Worm (Caenorhabditis elegans): ENCODE data around the gene Y32G9A.2.

Gene Y32G9A.2

ce11 chrV:1918030-1918559, at the start of gene Y32G9A.2:
Y32G9A.2 (plus strand) TSS chrV:1918509.
- no peak for TF ChIP-seq tbx-37 (GFP tag; conservative IDR thresholded peaks at IDR 0.05)
- no peak for TF ChIP-seq pes-1 (GFP tag; IDR thresholded peaks at IDR 0.05)
- TF ChIP-seq hmg-4 (GFP tag; optimal IDR thresholded peaks at IDR 0.05) = no peak
- TF ChIP-seq ceh-13 (GFP tag; optimal IDR thresholded peaks at IDR 0.05) = no peak
- no peak for TF ChIP-seq flt-1 (GFP tag; IDR thresholded peaks at IDR 0.05)
- no peak for TF ChIP-seq hmbx-1 (tag; optimal IDR thresholded peaks at IDR 0.05)

DNA sequence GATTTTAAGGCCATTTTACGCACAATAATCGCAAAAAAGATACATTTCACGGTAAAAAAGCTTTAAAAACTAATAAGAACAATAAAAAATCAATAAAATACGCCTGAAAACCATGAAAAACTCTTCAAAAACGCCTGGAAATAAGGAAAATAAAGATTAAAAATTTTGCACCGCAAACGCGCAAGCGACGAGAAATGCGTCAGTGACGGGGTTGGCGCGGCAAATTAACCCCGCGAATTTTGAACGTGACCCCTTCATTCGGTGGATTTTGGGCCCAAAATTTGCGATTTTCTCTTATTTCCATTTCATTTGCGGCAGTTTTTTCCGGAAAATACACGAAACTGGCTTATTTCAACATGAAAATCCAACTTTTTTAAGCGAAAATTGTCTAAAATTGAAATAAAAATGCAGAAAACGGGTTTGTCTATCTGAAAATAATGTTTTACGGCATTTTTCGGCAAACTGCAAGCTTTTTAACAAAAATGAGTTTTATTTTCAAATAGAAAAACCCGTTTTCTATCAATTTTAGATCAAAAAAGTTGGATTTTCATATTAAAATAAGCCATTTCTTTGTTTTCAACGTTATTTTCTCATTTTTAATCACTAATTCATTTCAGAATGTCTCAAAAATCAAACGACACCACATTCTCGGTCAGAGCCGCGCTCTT, 49.6 kb upstream of the Y32G9A.2 start, which contains the start of gene knl-3:
TSS of gene knl-3 (plus strand) at position 618 of the 668 bp plus-strand sequence.
- TF ChIP-seq tra-4 (tag; optimal IDR thresholded peaks at IDR 0.05) = peak; percentile 29
- peak; percentile 51; the same call in 1 of the 2 replicates for TF ChIP-seq tbx-37 (GFP tag; conservative IDR thresholded peaks at IDR 0.05)
- TF ChIP-seq hnd-1 (tag; optimal IDR thresholded peaks at IDR 0.05) = peak; percentile 32
- TF ChIP-seq hmg-4 (GFP tag; optimal IDR thresholded peaks at IDR 0.05) = peak; percentile 51
- no peak for TF ChIP-seq aly-1 (tag; optimal IDR thresholded peaks at IDR 0.05)
- TF ChIP-seq scrt-1 (GFP tag; IDR thresholded peaks at IDR 0.05) = peak; percentile 70; the same call in 1 of the 2 replicates
- TF ChIP-seq ceh-13 (GFP tag; optimal IDR thresholded peaks at IDR 0.05) = no peak
- TF ChIP-seq B0310.2 (tag; optimal IDR thresholded peaks at IDR 0.05) = no peak
- TF ChIP-seq flt-1 (GFP tag; IDR thresholded peaks at IDR 0.05) = peak; percentile 51; the same call in 1 of the 2 replicates
- TF ChIP-seq ceh-36 (tag; optimal IDR thresholded peaks at IDR 0.05) = peak; percentile 80
- TF ChIP-seq pes-1 (GFP tag; IDR thresholded peaks at IDR 0.05) = peak; percentile 79
- TF ChIP-seq sea-1 (GFP tag; conservative IDR thresholded peaks at IDR 0.05) = no peak
- no peak for TF ChIP-seq ama-1 (optimal IDR thresholded peaks at IDR 0.05)
- TF ChIP-seq hmbx-1 (tag; optimal IDR thresholded peaks at IDR 0.05) = peak; percentile 11
- TF ChIP-seq F13C5.2 (tag; optimal IDR thresholded peaks at IDR 0.05) = peak; percentile 80
- no peak for TF ChIP-seq ets-7 (tag; optimal IDR thresholded peaks at IDR 0.05)
- peak; percentile 65; the same call in 1 of the 2 replicates for TF ChIP-seq tbx-11 (GFP tag; IDR thresholded peaks at IDR 0.05)

- TF ChIP-seq sea-1 (GFP tag; conservative IDR thresholded peaks at IDR 0.05) (no peak), scrt-1 (GFP tag; IDR thresholded peaks at IDR 0.05) (no peak), ets-7 (tag; optimal IDR thresholded peaks at IDR 0.05) (no peak), ama-1 (optimal IDR thresholded peaks at IDR 0.05) (no peak), hnd-1 (tag; optimal IDR thresholded peaks at IDR 0.05) (no peak), tra-4 (tag; optimal IDR thresholded peaks at IDR 0.05) (no peak), aly-1 (tag; optimal IDR thresholded peaks at IDR 0.05) (no peak), ceh-13 (GFP tag; optimal IDR thresholded peaks at IDR 0.05) (no peak), tbx-11 (GFP tag; IDR thresholded peaks at IDR 0.05) (no peak), F13C5.2 (tag; optimal IDR thresholded peaks at IDR 0.05) (no peak), tbx-37 (GFP tag; conservative IDR thresholded peaks at IDR 0.05) (no peak), pes-1 (GFP tag; IDR thresholded peaks at IDR 0.05) (no peak), hmbx-1 (tag; optimal IDR thresholded peaks at IDR 0.05) (no peak), flt-1 (GFP tag; IDR thresholded peaks at IDR 0.05) (no peak), B0310.2 (tag; optimal IDR thresholded peaks at IDR 0.05) (no peak), hmg-4 (GFP tag; optimal IDR thresholded peaks at IDR 0.05) (no peak), ceh-36 (tag; optimal IDR thresholded peaks at IDR 0.05) (no peak)
Observed at ce11 chrV:1869682-1870081, 48.6 kb upstream of the Y32G9A.2 start, which contains the start of gene T10B5.3. T10B5.3 (minus strand) TSS chrV:1869782.

DNA sequence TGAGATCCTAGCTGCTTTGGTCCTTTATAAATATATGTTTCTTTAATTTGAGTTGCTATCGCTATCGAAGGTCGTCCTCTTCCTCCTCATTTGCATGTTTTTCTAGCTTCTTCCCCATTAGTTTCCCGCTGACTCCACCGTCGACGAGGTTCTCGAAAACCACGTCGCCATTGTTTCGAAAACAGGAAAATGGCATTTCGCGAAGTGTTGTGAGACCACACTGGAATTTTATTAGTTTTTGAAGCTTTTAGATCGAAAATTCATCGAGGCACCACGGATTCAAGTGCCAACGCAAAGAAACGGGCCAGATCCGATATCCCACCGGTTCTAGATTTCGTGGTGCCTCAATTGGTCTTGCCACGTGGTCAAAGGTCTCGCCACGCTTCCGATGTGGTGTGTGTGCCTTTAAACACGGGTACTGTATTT, 47.8 kb upstream of the Y32G9A.2 start:
- TF ChIP-seq aly-1 (tag; optimal IDR thresholded peaks at IDR 0.05) (no peak), tbx-11 (GFP tag; IDR thresholded peaks at IDR 0.05) (no peak), tbx-37 (GFP tag; conservative IDR thresholded peaks at IDR 0.05) (no peak), hmg-4 (GFP tag; optimal IDR thresholded peaks at IDR 0.05) (no peak), ama-1 (optimal IDR thresholded peaks at IDR 0.05) (peak; percentile 7), ets-7 (tag; optimal IDR thresholded peaks at IDR 0.05) (no peak), scrt-1 (GFP tag; IDR thresholded peaks at IDR 0.05) (no peak), hnd-1 (tag; optimal IDR thresholded peaks at IDR 0.05) (no peak), ceh-36 (tag; optimal IDR thresholded peaks at IDR 0.05) (no peak), B0310.2 (tag; optimal IDR thresholded peaks at IDR 0.05) (no peak), pes-1 (GFP tag; IDR thresholded peaks at IDR 0.05) (no peak), tra-4 (tag; optimal IDR thresholded peaks at IDR 0.05) (peak; percentile 11), ceh-13 (GFP tag; optimal IDR thresholded peaks at IDR 0.05) (no peak)

ce11 chrV:1871768-1872296, 46.5 kb upstream of the Y32G9A.2 start, which contains the start of the genes T10B5.4 and cct-7:
T10B5.4 (minus strand) TSS chrV:1871807.
cct-7 (plus strand) TSS chrV:1872246.
- TF ChIP-seq ama-1 (optimal IDR thresholded peaks at IDR 0.05) (no peak), scrt-1 (GFP tag; IDR thresholded peaks at IDR 0.05) (no peak), tbx-37 (GFP tag; conservative IDR thresholded peaks at IDR 0.05) (peak; percentile 54; the same call in 1 of the 2 replicates), B0310.2 (tag; optimal IDR thresholded peaks at IDR 0.05) (no peak), ets-7 (tag; optimal IDR thresholded peaks at IDR 0.05) (peak; percentile 16), tbx-11 (GFP tag; IDR thresholded peaks at IDR 0.05) (no peak), tra-4 (tag; optimal IDR thresholded peaks at IDR 0.05) (no peak), hmbx-1 (tag; optimal IDR thresholded peaks at IDR 0.05) (no peak), ceh-13 (GFP tag; optimal IDR thresholded peaks at IDR 0.05) (no peak), pes-1 (GFP tag; IDR thresholded peaks at IDR 0.05) (peak; percentile 43; the same call in 1 of the 2 replicates), sea-1 (GFP tag; conservative IDR thresholded peaks at IDR 0.05) (peak; percentile 55; the same call in 1 of the 2 replicates), hmg-4 (GFP tag; optimal IDR thresholded peaks at IDR 0.05) (peak; percentile 54), hnd-1 (tag; optimal IDR thresholded peaks at IDR 0.05) (no peak), F13C5.2 (tag; optimal IDR thresholded peaks at IDR 0.05) (peak; percentile 59), flt-1 (GFP tag; IDR thresholded peaks at IDR 0.05) (peak; percentile 36; the same call in 1 of the 2 replicates), aly-1 (tag; optimal IDR thresholded peaks at IDR 0.05) (no peak), ceh-36 (tag; optimal IDR thresholded peaks at IDR 0.05) (no peak)

ce11 chrV:1874827-1875226, 43.5 kb upstream of the Y32G9A.2 start:
- no peak for TF ChIP-seq flt-1 (GFP tag; IDR thresholded peaks at IDR 0.05)
- no peak for TF ChIP-seq F13C5.2 (tag; optimal IDR thresholded peaks at IDR 0.05)
- no peak for TF ChIP-seq B0310.2 (tag; optimal IDR thresholded peaks at IDR 0.05)
- TF ChIP-seq hmg-4 (GFP tag; optimal IDR thresholded peaks at IDR 0.05) = no peak

Data from whole organism, early embryonic.